Worm (Caenorhabditis elegans): ENCODE data around the gene lgc-23.

DNA sequence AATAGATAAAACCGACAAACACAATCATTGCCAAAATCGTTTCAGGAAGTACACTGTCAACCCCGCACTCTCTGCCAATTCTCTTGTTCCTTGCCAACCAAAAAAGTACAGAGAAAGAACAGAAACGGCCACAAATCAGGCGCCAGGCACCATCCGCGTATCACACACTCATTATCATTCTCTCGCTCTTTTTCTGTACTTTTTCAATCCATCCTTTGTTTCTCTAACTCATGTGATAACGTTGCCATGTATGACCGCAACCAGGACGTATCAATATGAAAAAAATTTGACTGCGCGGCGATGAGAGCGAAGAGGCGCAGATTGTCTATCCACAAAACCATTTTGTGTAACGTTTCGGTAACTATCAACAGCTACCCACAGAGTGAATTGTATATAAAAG lies 39.6 kb downstream of the lgc-23 start, which contains the start of gene col-181:
- TF ChIP-seq unc-39 (tag; optimal IDR thresholded peaks at IDR 0.05) (no peak), blmp-1 (tag; optimal IDR thresholded peaks at IDR 0.05) (no peak), unc-62 (GFP tag; optimal IDR thresholded peaks at IDR 0.05) (no peak), unc-120 (tag; optimal IDR thresholded peaks at IDR 0.05; ENCODE audit: poor library complexity, severe bottlenecking) (no peak), snpc-4 (tag; optimal IDR thresholded peaks at IDR 0.05) (no peak), elt-3 (tag; optimal IDR thresholded peaks at IDR 0.05) (no peak), nhr-12 (tag; optimal IDR thresholded peaks at IDR 0.05) (no peak), ces-1 (GFP tag; optimal IDR thresholded peaks at IDR 0.05) (no peak), bed-3 (GFP tag; optimal IDR thresholded peaks at IDR 0.05) (no peak), nhr-237 (tag; optimal IDR thresholded peaks at IDR 0.05) (no peak)

All from whole organism, mixed stage, embryonic.